Fruit fly (Drosophila melanogaster) whole organism, adult: ENCODE results near the gene atms.

Source experiments
- CG11617 ChIP-seq: fragments of 200-800 bp; sonication (Bioruptor generic); optimal IDR thresholded peaks from 2 replicates; lab custom pipeline; 2017; ENCODE audit warnings: mild to moderate bottlenecking, missing biosample characterization, missing genetic modification reagents, missing genetic modification characterization
- CG12768 ChIP-seq: fragments of 200-800 bp; sonication (Bioruptor generic); optimal IDR thresholded peaks from 2 replicates; lab custom pipeline; 2017; ENCODE audit warnings: missing biosample characterization, missing genetic modification characterization, mild to moderate bottlenecking, moderate library complexity, missing genetic modification reagents
- CG14711 ChIP-seq: fragments of 200-800 bp; sonication (Bioruptor generic); optimal IDR thresholded peaks from 2 replicates; lab custom pipeline; 2018; ENCODE audit warnings: missing biosample characterization, mild to moderate bottlenecking, missing genetic modification characterization, moderate library complexity
- CG1620 ChIP-seq: fragments of 200-800 bp; sonication (Bioruptor generic); optimal IDR thresholded peaks from 2 replicates; lab custom pipeline; 2016; ENCODE audit warnings: missing biosample characterization, missing genetic modification characterization
- CG33017 ChIP-seq: fragments of 200-800 bp; sonication (Bioruptor generic); optimal IDR thresholded peaks from 2 replicates; lab custom pipeline; 2018; ENCODE audit warnings: missing biosample characterization, mild to moderate bottlenecking, missing genetic modification characterization, moderate library complexity
- CG5204 ChIP-seq: fragments of 200-800 bp; sonication (Bioruptor generic); optimal IDR thresholded peaks from 2 replicates; lab custom pipeline; 2016; ENCODE audit warnings: missing biosample characterization, missing genetic modification characterization
- CG7045 ChIP-seq: fragments of 200-800 bp; sonication (Bioruptor generic); optimal IDR thresholded peaks from 2 replicates; lab custom pipeline; 2017; ENCODE audit warnings: missing biosample characterization, mild to moderate bottlenecking, missing genetic modification characterization
- CG7101 ChIP-seq: fragments of 200-800 bp; sonication (Bioruptor generic); optimal IDR thresholded peaks from 2 replicates; lab custom pipeline; 2018; ENCODE audit warnings: missing biosample characterization, mild to moderate bottlenecking, missing genetic modification characterization, moderate library complexity
- Clk ChIP-seq: fragments of 200-800 bp; sonication (Bioruptor generic); optimal IDR thresholded peaks from 2 replicates; lab custom pipeline; 2017; ENCODE audit warnings: missing biosample characterization, missing genetic modification characterization
- Crg-1 ChIP-seq: fragments of 200-800 bp; sonication (Bioruptor generic); optimal IDR thresholded peaks from 2 replicates; lab custom pipeline; 2016; ENCODE audit warnings: missing biosample characterization, missing genetic modification characterization
- Hr96 ChIP-seq: fragments of 200-800 bp; sonication (Bioruptor generic); optimal IDR thresholded peaks from 2 replicates; lab custom pipeline; 2016; ENCODE audit warnings: missing biosample characterization, missing genetic modification characterization
- Mnt ChIP-seq: fragments of 200-800 bp; sonication (Bioruptor generic); optimal IDR thresholded peaks from 2 replicates; lab custom pipeline; 2016; ENCODE audit warnings: missing biosample characterization, mild to moderate bottlenecking, missing genetic modification characterization
- bab1 ChIP-seq: fragments of 200-800 bp; sonication (Bioruptor generic); optimal IDR thresholded peaks from 3 replicates; lab custom pipeline; 2019; ENCODE audit warnings: missing biosample characterization, mild to moderate bottlenecking, missing genetic modification characterization, moderate library complexity
- cic ChIP-seq: fragments of 200-800 bp; sonication (Bioruptor generic); optimal IDR thresholded peaks from 2 replicates; lab custom pipeline; 2017; ENCODE audit warnings: missing biosample characterization, mild to moderate bottlenecking, missing genetic modification characterization, moderate library complexity
- cnc ChIP-seq, 2 experiments: fragments of >200 bp; optimal IDR thresholded peaks; 2 replicates each; lab custom pipeline; 2017
- kay ChIP-seq: fragments of 200-800 bp; sonication (Bioruptor generic); peaks from one replicate; lab custom pipeline; 2016; ENCODE audit warnings: missing biosample characterization, missing genetic modification characterization, borderline replicate concordance
- ovo ChIP-seq: fragments of 200-800 bp; sonication (Bioruptor generic); optimal IDR thresholded peaks from 2 replicates; lab custom pipeline; 2016; ENCODE audit warnings: missing biosample characterization, missing genetic modification characterization
- pad ChIP-seq: fragments of 200-800 bp; sonication (Bioruptor generic); optimal IDR thresholded peaks from 3 replicates; lab custom pipeline; 2017; ENCODE audit warnings: missing biosample characterization, missing genetic modification characterization, mild to moderate bottlenecking, moderate library complexity, missing genetic modification reagents
- tj ChIP-seq: fragments of 200-800 bp; sonication (Bioruptor generic); optimal IDR thresholded peaks from 3 replicates; lab custom pipeline; 2017; ENCODE audit warnings: missing biosample characterization, mild to moderate bottlenecking, missing genetic modification characterization, moderate library complexity
- toe ChIP-seq: fragments of 200-800 bp; sonication (Bioruptor generic); optimal IDR thresholded peaks from 2 replicates; lab custom pipeline; 2016; ENCODE audit warnings: missing biosample characterization, missing genetic modification characterization

Gene atms

dm6 chr3R:4739492-4740431 lies 10.1 kb upstream of the atms start:
- TF ChIP-seq ovo (peak; percentile 18), Mnt (GFP tag; lab: Kevin White, UChicago) (peak; percentile 88), pad (GFP tag; lab: Kevin White, UChicago) (peak; percentile 68), Crg-1 (peak; percentile 62), CG12768 (GFP tag; lab: Kevin White, UChicago) (peak; percentile 69), Hr96 (GFP tag; lab: Kevin White, UChicago) (peak; percentile 64), cnc (optimal IDR thresholded peaks at IDR 0.05; lab: Kevin White, UChicago) (no peak), bab1 (peak; percentile 14), CG1620 (peak; percentile 56), CG14711 (tag; lab: Kevin White, UChicago) (peak; percentile 58), tj (GFP tag; lab: Kevin White, UChicago) (peak; percentile 54), cic (peak; percentile 57), toe (GFP tag; lab: Kevin White, UChicago) (peak; percentile 85), kay (GFP tag; lab: Kevin White, UChicago) (peak; percentile 76), CG7045 (GFP tag; lab: Kevin White, UChicago) (peak; percentile 73), CG5204 (GFP tag; lab: Kevin White, UChicago) (peak; percentile 91), CG11617 (GFP tag; lab: Kevin White, UChicago) (peak; percentile 87), CG7101 (tag; lab: Kevin White, UChicago) (peak; percentile 77), Clk (GFP tag; lab: Kevin White, UChicago) (peak; percentile 26), CG33017 (tag; lab: Kevin White, UChicago) (peak; percentile 68)

- TF ChIP-seq kay (GFP tag; lab: Kevin White, UChicago) = peak; percentile 87
- TF ChIP-seq tj (GFP tag; lab: Kevin White, UChicago) = peak; percentile 79
- no peak for TF ChIP-seq Clk (GFP tag; lab: Kevin White, UChicago)
Measured at dm6 chr3R:4740592-4741500, 9.0 kb upstream of the atms start.

dm6 chr3R:4745544-4745943 lies 4.3 kb upstream of the atms start:
- TF ChIP-seq CG33017 (tag; lab: Kevin White, UChicago) (no peak), toe (GFP tag; lab: Kevin White, UChicago) (no peak), CG14711 (tag; lab: Kevin White, UChicago) (no peak), cnc (optimal IDR thresholded peaks at IDR 0.05; lab: Kevin White, UChicago) (no peak), tj (GFP tag; lab: Kevin White, UChicago) (no peak), Mnt (GFP tag; lab: Kevin White, UChicago) (no peak), cic (no peak), pad (GFP tag; lab: Kevin White, UChicago) (no peak), bab1 (no peak), CG1620 (no peak), Crg-1 (no peak), ovo (no peak)

dm6 chr3R:4746189-4746771 lies 3.6 kb upstream of the atms start:
- TF ChIP-seq CG7101 (tag; lab: Kevin White, UChicago) (no peak), kay (GFP tag; lab: Kevin White, UChicago) (no peak), bab1 (no peak), Clk (GFP tag; lab: Kevin White, UChicago) (no peak), CG7045 (GFP tag; lab: Kevin White, UChicago) (no peak), CG12768 (GFP tag; lab: Kevin White, UChicago) (no peak), Crg-1 (no peak), ovo (no peak), CG5204 (GFP tag; lab: Kevin White, UChicago) (no peak)

- TF ChIP-seq CG7045 (GFP tag; lab: Kevin White, UChicago) (no peak), Crg-1 (no peak), tj (GFP tag; lab: Kevin White, UChicago) (peak; percentile 89), CG1620 (no peak), ovo (no peak), CG5204 (GFP tag; lab: Kevin White, UChicago) (no peak), Mnt (GFP tag; lab: Kevin White, UChicago) (no peak)
Measured at dm6 chr3R:4747292-4747691, 2.5 kb upstream of the atms start.
